Fruit fly (Drosophila melanogaster) whole organism: Measurements from ENCODE around the gene NaPi-III.

Experiments used
- CG8478 ChIP-seq: fragments of >200 bp; optimal IDR thresholded peaks from 2 replicates; lab custom pipeline; 2018; ENCODE audit warnings: inconsistent platforms
- EcR ChIP-seq, 2 experiments: fragments of >200 bp; optimal IDR thresholded peaks; 2 replicates each; lab custom pipeline; 2017; ENCODE audit warnings: missing biosample characterization in 2 of 2, missing genetic modification characterization in 2 of 2, missing genetic modification reagents in 2 of 2
- pan ChIP-seq: fragments of >200 bp; optimal IDR thresholded peaks from 2 replicates; lab custom pipeline; 2017
- usp ChIP-seq: fragments of >200 bp; optimal IDR thresholded peaks from 2 replicates; lab custom pipeline; 2017; ENCODE audit warnings: missing biosample characterization, missing genetic modification characterization, mixed read lengths

dm6 chr3L:11145065-11145464 is 21.9 kb downstream of the NaPi-III start:
- TF ChIP-seq CG8478: no peak
- no peak for TF ChIP-seq usp (GFP tag; lab: Kevin White, UChicago)
- TF ChIP-seq EcR (GFP tag; optimal IDR thresholded peaks at IDR 0.05; lab: Kevin White, UChicago): no peak
- TF ChIP-seq pan (lab: Kevin White, UChicago): no peak
